Worm (Caenorhabditis elegans) whole organism, L3 larva: Measurements from ENCODE around the gene T10G3.4.

ENCODE experiments used
- ZK546.5 ChIP-seq: sonication (generic microtip); optimal IDR thresholded peaks from 2 replicates; lab custom pipeline; 2017; ENCODE audit warnings: missing biosample characterization, missing genetic modification characterization
- aly-2 ChIP-seq: fragments of 150-350 bp; optimal IDR thresholded peaks from 2 replicates; lab custom pipeline; 2014; ENCODE audit warnings: missing biosample characterization, missing genetic modification characterization
- daf-12 ChIP-seq: fragments of 150-350 bp; optimal IDR thresholded peaks from 2 replicates; lab custom pipeline; 2014; ENCODE audit warnings: missing biosample characterization, missing genetic modification reagents, missing genetic modification characterization
- jun-1 ChIP-seq: fragments of 150-350 bp; optimal IDR thresholded peaks from 2 replicates; lab custom pipeline; 2014; ENCODE audit warnings: missing biosample characterization, missing genetic modification reagents, missing genetic modification characterization
- mdl-1 ChIP-seq: fragments of 150-350 bp; optimal IDR thresholded peaks from 2 replicates; lab custom pipeline; 2014; ENCODE audit warnings: missing biosample characterization, missing genetic modification characterization
- nhr-11 ChIP-seq: fragments of 150-350 bp; optimal IDR thresholded peaks from 2 replicates; lab custom pipeline; 2014; ENCODE audit warnings: missing biosample characterization, missing genetic modification characterization
- nhr-25 ChIP-seq: sonication (generic microtip); optimal IDR thresholded peaks from 2 replicates; lab custom pipeline; 2017; ENCODE audit warnings: missing biosample characterization, missing genetic modification characterization
- nhr-67 ChIP-seq: fragments of 150-350 bp; optimal IDR thresholded peaks from 2 replicates; lab custom pipeline; 2014; ENCODE audit warnings: missing biosample characterization, missing genetic modification characterization
- snpc-4 ChIP-seq: fragments of 150-350 bp; optimal IDR thresholded peaks from 2 replicates; lab custom pipeline; 2014; ENCODE audit warnings: missing biosample characterization, missing genetic modification characterization
- tbx-2 ChIP-seq: sonication (generic microtip); optimal IDR thresholded peaks from 2 replicates; lab custom pipeline; 2016; ENCODE audit warnings: mild to moderate bottlenecking, missing genetic modification characterization, missing compliant biosample characterization
- unc-39 ChIP-seq: sonication (generic microtip); optimal IDR thresholded peaks from 4 replicates; lab custom pipeline; 2017; ENCODE audit warnings: missing biosample characterization, missing genetic modification characterization
- unc-62 ChIP-seq: fragments of 150-350 bp; sonication (generic microtip); optimal IDR thresholded peaks from 4 replicates; lab custom pipeline; 2014; ENCODE audit warnings: missing biosample characterization, missing genetic modification reagents, missing genetic modification characterization
- ztf-11 ChIP-seq: fragments of 150-350 bp; optimal IDR thresholded peaks from 2 replicates; lab custom pipeline; 2014; ENCODE audit warnings: missing biosample characterization, missing genetic modification characterization

- no peak for TF ChIP-seq aly-2
- no peak for TF ChIP-seq nhr-25 (tag; lab: Kevin White, UChicago)
- TF ChIP-seq nhr-11 (tag; lab: Kevin White, UChicago), result no peak
- TF ChIP-seq ztf-11 (tag; lab: Kevin White, UChicago), result no peak
- TF ChIP-seq tbx-2 (tag; lab: Kevin White, UChicago), result no peak
- no peak for TF ChIP-seq snpc-4 (tag; lab: Kevin White, UChicago)
- TF ChIP-seq jun-1 (tag; lab: Kevin White, UChicago), result no peak
- no peak for TF ChIP-seq unc-39 (tag; lab: Kevin White, UChicago)
- TF ChIP-seq unc-62, result no peak
- no peak for TF ChIP-seq ZK546.5
- TF ChIP-seq daf-12 (tag; lab: Kevin White, UChicago), result no peak
- TF ChIP-seq mdl-1 (tag; lab: Kevin White, UChicago), result no peak
- no peak for TF ChIP-seq nhr-67 (tag; lab: Kevin White, UChicago)
These were observed 39.0 kb upstream of the T10G3.4 start, which contains the start of gene R11G10.3 for ce11 chrV:13523194-13523593.
